Worm (Caenorhabditis elegans): ENCODE data around the gene T08A11.1.

DNA sequence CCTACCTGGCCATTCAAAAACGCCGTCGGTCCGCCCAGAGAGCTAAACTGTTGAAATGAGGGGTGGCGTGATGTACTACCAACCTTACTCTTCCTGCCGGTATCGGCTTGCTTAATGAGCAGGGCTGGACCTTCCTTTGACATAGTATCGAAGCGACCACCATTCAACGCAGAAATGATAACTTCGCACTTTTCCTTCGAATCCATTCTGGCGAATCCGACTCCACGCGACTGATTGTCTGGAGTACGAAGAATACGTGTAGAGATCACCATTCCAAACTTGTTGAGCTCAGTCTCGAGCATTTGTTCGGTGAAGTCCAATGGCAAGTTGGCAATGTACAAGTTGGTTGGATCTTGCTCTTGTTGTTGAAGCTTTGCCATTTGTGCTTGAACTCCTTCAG lies 15.3 kb upstream of the T08A11.1 start:
- TF ChIP-seq nhr-237 (tag; optimal IDR thresholded peaks at IDR 0.05) (no peak), ceh-28 (tag; optimal IDR thresholded peaks at IDR 0.05) (no peak), pqm-1 (tag; optimal IDR thresholded peaks at IDR 0.05) (no peak), R02D3.7 (tag; optimal IDR thresholded peaks at IDR 0.05) (no peak), mdl-1 (tag; optimal IDR thresholded peaks at IDR 0.05) (no peak), egl-27 (tag; optimal IDR thresholded peaks at IDR 0.05) (no peak), ztf-4 (tag; optimal IDR thresholded peaks at IDR 0.05) (no peak), aly-2 (tag; optimal IDR thresholded peaks at IDR 0.05) (no peak)

Measured in whole organism, L3 larva.